Worm (Caenorhabditis elegans) whole organism, early embryonic: ENCODE data around the gene C16C8.27.

Experiments used
- F13C5.2 ChIP-seq: sonication (generic microtip); optimal IDR thresholded peaks from 2 replicates; lab custom pipeline; 2017; ENCODE audit warnings: mild to moderate bottlenecking, missing genetic modification characterization, inconsistent platforms, missing compliant biosample characterization
- ama-1 ChIP-seq: fragments of 150-350 bp; optimal IDR thresholded peaks from 2 replicates; lab custom pipeline; 2014
- ceh-13 ChIP-seq: fragments of 200-800 bp; sonication (Bioruptor generic); optimal IDR thresholded peaks from 2 replicates; lab custom pipeline; 2018; ENCODE audit warnings: mild to moderate bottlenecking, missing genetic modification characterization, missing compliant biosample characterization
- flt-1 ChIP-seq: fragments of 200-800 bp; sonication (Bioruptor generic); IDR thresholded peaks from 2 replicates; pipeline ENCODE4 v1.3.6; 2022; ENCODE audit warnings: missing genetic modification characterization, missing compliant biosample characterization
- hmbx-1 ChIP-seq: sonication (generic microtip); optimal IDR thresholded peaks from 2 replicates; lab custom pipeline; 2016; ENCODE audit warnings: mild to moderate bottlenecking, missing genetic modification characterization, missing compliant biosample characterization
- hmg-4 ChIP-seq: fragments of 200-800 bp; sonication (Bioruptor generic); optimal IDR thresholded peaks from 2 replicates; lab custom pipeline; 2018; ENCODE audit warnings: mild to moderate bottlenecking, missing genetic modification characterization, missing compliant biosample characterization
- hnd-1 ChIP-seq: sonication (generic microtip); optimal IDR thresholded peaks from 2 replicates; lab custom pipeline; 2016; ENCODE audit warnings: missing genetic modification characterization, missing compliant biosample characterization
- pes-1 ChIP-seq: fragments of 200-800 bp; sonication (Bioruptor generic); IDR thresholded peaks from 2 replicates; pipeline ENCODE4 v1.3.6; 2022; ENCODE audit warnings: missing genetic modification reagents, missing genetic modification characterization, missing compliant biosample characterization
- tra-4 ChIP-seq: sonication (generic microtip); optimal IDR thresholded peaks from 2 replicates; lab custom pipeline; 2017; ENCODE audit warnings: missing genetic modification characterization, missing compliant biosample characterization

DNA sequence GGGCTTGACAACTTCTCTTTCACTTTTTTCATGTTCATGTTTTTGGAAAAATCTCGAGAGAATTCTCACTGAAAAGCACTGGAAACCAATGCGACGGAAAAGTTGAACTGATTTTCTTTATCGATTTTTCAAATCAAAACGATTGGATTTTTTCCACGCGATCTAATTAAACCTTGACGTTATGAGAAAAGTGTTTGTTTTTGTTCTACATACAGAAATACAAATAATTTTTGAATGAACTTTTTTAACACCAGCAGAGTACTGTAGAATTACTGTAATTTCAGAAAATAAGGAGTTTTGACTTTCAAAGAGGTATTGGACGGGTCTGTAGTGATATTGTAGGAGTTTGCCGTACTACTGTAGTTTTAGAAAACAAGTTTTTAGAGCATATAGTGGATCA, 38.6 kb upstream of the C16C8.27 start, which contains the start of gene nep-10:
- TF ChIP-seq flt-1 (no peak), ama-1 (lab: Kevin White, UChicago) (no peak), hmbx-1 (no peak), ceh-13 (GFP tag; lab: Kevin White, UChicago) (no peak), tra-4 (tag; lab: Kevin White, UChicago) (no peak), hnd-1 (no peak), pes-1 (GFP tag; lab: Robert Waterston, UW) (no peak), hmg-4 (GFP tag; lab: Kevin White, UChicago) (no peak), F13C5.2 (no peak)
